Fruit fly (Drosophila melanogaster): ENCODE results near the gene Kap-alpha3.

Kap-alpha3 gene

dm6 chr3R:9613124-9613523, 35.6 kb upstream of the Kap-alpha3 start (continued):
- TF ChIP-seq CG6654 (GFP tag; optimal IDR thresholded peaks at IDR 0.05), result peak; percentile 33
- TF ChIP-seq Dek (tag; optimal IDR thresholded peaks at IDR 0.05), result peak; percentile 16
- peak; percentile 66 for TF ChIP-seq fd96Cb (tag; optimal IDR thresholded peaks at IDR 0.05)
- TF ChIP-seq gcm (GFP tag; optimal IDR thresholded peaks at IDR 0.05), result no peak
- TF ChIP-seq pnt (GFP tag; optimal IDR thresholded peaks at IDR 0.05), result peak; percentile 31
- no peak for TF ChIP-seq CG4360 (GFP tag; IDR thresholded peaks at IDR 0.05)
- TF ChIP-seq Fer1 (GFP tag; optimal IDR thresholded peaks at IDR 0.05), result peak; percentile 80
- no peak; the same call in 2 of the 3 replicates for TF ChIP-seq Mrtf (GFP tag; IDR thresholded peaks at IDR 0.05)
- TF ChIP-seq CG8359 (GFP tag; optimal IDR thresholded peaks at IDR 0.05; ENCODE audit: borderline replicate concordance), result no peak
- TF ChIP-seq rib (GFP tag; IDR thresholded peaks at IDR 0.05), result no peak
- TF ChIP-seq CG12104 (GFP tag; optimal IDR thresholded peaks at IDR 0.05), result no peak
- no peak for TF ChIP-seq peb (GFP tag; IDR thresholded peaks at IDR 0.05)
- peak; percentile 47 for TF ChIP-seq pho (GFP tag; optimal IDR thresholded peaks at IDR 0.05)
- TF ChIP-seq Adf1 (GFP tag; IDR thresholded peaks at IDR 0.05), result no peak; the same call in 1 of the 2 replicates
- no peak for TF ChIP-seq CG3407 (GFP tag; optimal IDR thresholded peaks at IDR 0.05)
- TF ChIP-seq Xbp1 (GFP tag; optimal IDR thresholded peaks at IDR 0.05), result peak; percentile 70
- no peak for TF ChIP-seq h (optimal IDR thresholded peaks at IDR 0.05)
- no peak for TF ChIP-seq Stat92E (GFP tag; optimal IDR thresholded peaks at IDR 0.05)
- TF ChIP-seq sim (GFP tag; IDR thresholded peaks at IDR 0.05), result no peak
- no peak for TF ChIP-seq lola (GFP tag; optimal IDR thresholded peaks at IDR 0.05)
- TF ChIP-seq CG9215 (GFP tag; IDR thresholded peaks at IDR 0.05), result peak; percentile 32; the same call in 1 of the 2 replicates
- no peak for TF ChIP-seq CTCF (GFP tag; optimal IDR thresholded peaks at IDR 0.05)
- TF ChIP-seq CG7963 (GFP tag; IDR thresholded peaks at IDR 0.05; ENCODE audit: partially characterized antibody), result no peak
- no peak for TF ChIP-seq gce (GFP tag; IDR thresholded peaks at IDR 0.05)
- no peak for TF ChIP-seq CG4404 (GFP tag; IDR thresholded peaks at IDR 0.05)
- TF ChIP-seq Rfx (GFP tag; IDR thresholded peaks at IDR 0.05), result peak; percentile 70
- peak; percentile 48 for TF ChIP-seq NfI (GFP tag; optimal IDR thresholded peaks at IDR 0.05)
- TF ChIP-seq Hr78 (GFP tag; optimal IDR thresholded peaks at IDR 0.05), result no peak
- peak; percentile 61 for TF ChIP-seq CG6813 (GFP tag; optimal IDR thresholded peaks at IDR 0.05)
- TF ChIP-seq CG10321 (GFP tag; IDR thresholded peaks at IDR 0.05), result no peak
- no peak for TF ChIP-seq CG8281 (tag; optimal IDR thresholded peaks at IDR 0.05)
- TF ChIP-seq bsh (GFP tag; optimal IDR thresholded peaks at IDR 0.05), result peak; percentile 6 to 57
- TF ChIP-seq Hmx (GFP tag; optimal IDR thresholded peaks at IDR 0.05), result no peak
- TF ChIP-seq CG14667 (GFP tag; IDR thresholded peaks at IDR 0.05), result no peak
- TF ChIP-seq Ssrp (tag; optimal IDR thresholded peaks at IDR 0.05), result peak; percentile 16
- TF ChIP-seq Trl (optimal IDR thresholded peaks at IDR 0.05), result no peak
- TF ChIP-seq Trl (GFP tag; optimal IDR thresholded peaks at IDR 0.05), result peak; percentile 61
- TF ChIP-seq CG3847 (GFP tag; IDR thresholded peaks at IDR 0.05), result peak; percentile 52
- peak; percentile 45; the same call in 1 of the 2 replicates for TF ChIP-seq CG32532 (GFP tag; IDR thresholded peaks at IDR 0.05)
- TF ChIP-seq Vsx1 (GFP tag; optimal IDR thresholded peaks at IDR 0.05), result peak; percentile 26
- peak; percentile 65 for TF ChIP-seq ewg (GFP tag; optimal IDR thresholded peaks at IDR 0.05)
- TF ChIP-seq Gsc (GFP tag; IDR thresholded peaks at IDR 0.05), result no peak
- peak; percentile 16 for TF ChIP-seq gro (GFP tag; optimal IDR thresholded peaks at IDR 0.05)
- TF ChIP-seq H15 (GFP tag; IDR thresholded peaks at IDR 0.05), result 0 out of 3 replicates have a peak, but pooled peaks have one; percentile 39
- no peak for TF ChIP-seq NC2α (GFP tag; optimal IDR thresholded peaks at IDR 0.05)
- TF ChIP-seq CG11504 (tag; optimal IDR thresholded peaks at IDR 0.05), result peak; percentile 83
- no peak for TF ChIP-seq CG8478 (optimal IDR thresholded peaks at IDR 0.05)
- TF ChIP-seq gfzf (GFP tag; optimal IDR thresholded peaks at IDR 0.05), result no peak
- peak; percentile 49 for TF ChIP-seq CG10209 (GFP tag; optimal IDR thresholded peaks at IDR 0.05)
- TF ChIP-seq ash1 (GFP tag; optimal IDR thresholded peaks at IDR 0.05), result no peak
- no peak for TF ChIP-seq vnd (GFP tag; IDR thresholded peaks at IDR 0.05; ENCODE audit: partially characterized antibody)
- peak; percentile 17 for TF ChIP-seq CG9609 (GFP tag; optimal IDR thresholded peaks at IDR 0.05)

Data from whole organism, embryonic.